Fruit fly (Drosophila melanogaster) S2 (cell line): ENCODE measurements around the gene Ir76a.
A peak's percentile ranks its signal among the peaks of the same experiment; 100 is the strongest.

Experiments
- CG8478 ChIP-seq: fragments of >200 bp; optimal IDR thresholded peaks from 2 replicates; lab custom pipeline; 2018
- CTCF ChIP-seq, 2 experiments: fragments of >200 bp; optimal IDR thresholded peaks; 2 replicates each; lab custom pipeline; 2018

- TF ChIP-seq CG8478 (lab: Kevin White, UChicago) (no peak), CTCF (optimal IDR thresholded peaks at IDR 0.05; lab: Kevin White, UChicago) (peak in 1 of 2 experiments; percentile 9)
Observed at dm6 chr3L:19817807-19818531, 18.9 kb downstream of the Ir76a start, which contains the start of the genes Fibp and Deaf1.
